Fruit fly (Drosophila melanogaster): ENCODE data around the gene rept.

rept gene

DNA sequence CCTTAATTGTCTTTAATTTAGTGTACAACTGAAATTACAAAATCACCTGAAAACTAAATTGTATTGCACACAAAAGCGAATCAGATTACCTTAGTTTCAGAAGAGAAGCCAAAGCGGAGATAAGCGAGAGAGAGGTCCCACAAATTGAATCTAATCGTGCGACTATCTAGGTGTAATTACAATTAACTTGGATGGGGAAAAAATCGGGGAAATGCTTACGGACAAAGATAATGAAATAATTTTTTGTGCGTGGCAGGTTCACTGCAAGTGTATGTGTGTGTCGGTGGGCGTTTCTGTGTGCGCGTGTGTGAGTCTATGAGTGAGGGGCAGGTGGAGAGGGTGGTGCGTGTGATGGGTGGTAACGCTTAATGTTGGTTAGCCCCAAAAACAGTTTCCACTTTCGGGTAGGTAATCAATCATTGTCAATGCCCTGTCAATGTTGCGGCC is 26.7 kb upstream of the rept start:
- no peak for TF ChIP-seq Mnt (GFP tag; optimal IDR thresholded peaks at IDR 0.05)
- no peak for TF ChIP-seq cnc (optimal IDR thresholded peaks at IDR 0.05)
- no peak for TF ChIP-seq CG12768 (GFP tag; optimal IDR thresholded peaks at IDR 0.05)
- TF ChIP-seq CG7101 (tag; optimal IDR thresholded peaks at IDR 0.05): no peak
- no peak for TF ChIP-seq ovo (GFP tag; optimal IDR thresholded peaks at IDR 0.05)
- TF ChIP-seq Crg-1 (GFP tag; optimal IDR thresholded peaks at IDR 0.05): no peak
- TF ChIP-seq CG33017 (tag; optimal IDR thresholded peaks at IDR 0.05): no peak
- TF ChIP-seq CG5204 (GFP tag; optimal IDR thresholded peaks at IDR 0.05): no peak
- no peak for TF ChIP-seq CG1620 (GFP tag; optimal IDR thresholded peaks at IDR 0.05)

DNA sequence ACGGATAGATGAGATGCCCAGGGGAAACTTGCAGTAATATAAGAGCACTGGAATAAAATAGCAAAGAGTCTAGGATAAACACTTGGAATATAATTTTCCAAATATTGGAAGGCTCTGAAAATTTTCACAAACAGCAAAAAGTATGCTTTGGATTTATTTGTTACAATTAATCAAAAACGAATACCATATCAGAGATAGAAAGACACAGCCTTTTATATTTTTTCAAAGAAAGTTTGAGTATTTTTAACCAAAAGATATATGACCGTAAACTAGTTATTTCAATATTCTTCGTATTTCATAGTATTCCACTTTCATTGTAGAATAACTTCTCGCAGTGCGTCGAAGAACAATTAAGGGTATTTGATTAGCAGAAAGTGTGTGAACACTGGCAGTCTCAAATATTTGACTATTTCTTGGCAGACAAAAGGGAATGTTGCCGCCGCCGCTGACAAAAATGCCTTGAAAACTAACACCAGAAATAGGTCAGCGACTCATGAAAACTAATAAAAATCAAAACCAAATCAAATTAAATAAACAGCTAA is 26.2 kb upstream of the rept start:
- TF ChIP-seq kay (GFP tag; ENCODE audit: borderline replicate concordance) (peak; percentile 12), Hr96 (GFP tag; optimal IDR thresholded peaks at IDR 0.05) (no peak)

DNA sequence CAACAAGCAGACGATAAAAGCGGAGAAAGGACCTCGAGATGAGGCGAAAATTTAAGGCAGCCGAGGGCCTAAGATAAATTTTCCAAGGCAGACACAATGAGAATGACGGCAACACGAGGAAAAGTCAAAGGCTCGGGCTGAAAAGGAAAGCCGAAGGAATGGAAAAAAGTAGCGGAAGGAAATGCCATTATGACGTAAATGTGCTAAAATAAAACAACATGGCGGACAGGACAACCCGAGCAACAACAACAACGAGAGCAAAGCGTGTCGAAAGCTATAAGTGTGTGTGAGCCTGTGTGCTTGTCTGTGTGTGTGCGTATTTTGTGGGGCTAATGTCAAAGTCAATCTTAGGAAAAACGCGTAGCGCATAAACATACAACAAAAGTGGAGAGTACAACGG is 25.6 kb upstream of the rept start:
- no peak for TF ChIP-seq CG5204 (GFP tag; optimal IDR thresholded peaks at IDR 0.05)

DNA sequence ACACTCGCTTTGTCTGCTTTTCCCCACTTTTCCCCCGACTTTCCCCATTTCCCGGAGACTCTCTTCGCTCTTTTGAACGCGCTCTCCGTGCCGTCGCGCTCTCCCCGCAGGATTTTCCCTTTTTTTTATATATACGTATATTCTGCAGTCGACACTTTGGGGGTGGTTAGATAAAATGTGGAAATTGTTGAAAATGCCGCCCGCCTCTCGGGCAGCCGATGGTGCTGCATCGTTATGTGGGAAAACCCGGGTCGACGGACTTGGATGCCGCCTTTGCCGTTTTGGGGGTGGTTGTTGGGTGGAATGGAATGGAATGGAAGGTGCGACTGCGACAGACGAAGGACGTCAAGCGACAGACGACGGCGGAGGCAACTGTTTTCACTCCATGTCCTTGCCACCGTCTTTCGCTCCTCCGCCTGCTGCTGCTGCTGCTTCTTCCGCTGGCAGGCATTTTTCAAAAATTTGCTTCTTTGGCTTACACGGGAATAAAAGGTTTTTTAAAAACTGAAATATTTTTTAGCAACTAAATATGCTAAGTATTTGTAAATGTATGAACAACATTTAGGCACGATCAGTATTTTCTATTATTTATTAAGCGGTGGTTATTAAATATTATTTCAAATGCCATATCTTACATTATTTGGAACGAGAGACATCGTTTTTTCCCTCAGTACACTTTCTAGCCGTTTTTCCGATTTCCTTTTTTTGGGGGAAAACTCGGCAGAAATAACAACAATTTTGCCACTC is 24.2 kb upstream of the rept start:
- TF ChIP-seq tj (GFP tag; optimal IDR thresholded peaks at IDR 0.05): no peak
- TF ChIP-seq pad (GFP tag; optimal IDR thresholded peaks at IDR 0.05): peak; percentile 21

DNA sequence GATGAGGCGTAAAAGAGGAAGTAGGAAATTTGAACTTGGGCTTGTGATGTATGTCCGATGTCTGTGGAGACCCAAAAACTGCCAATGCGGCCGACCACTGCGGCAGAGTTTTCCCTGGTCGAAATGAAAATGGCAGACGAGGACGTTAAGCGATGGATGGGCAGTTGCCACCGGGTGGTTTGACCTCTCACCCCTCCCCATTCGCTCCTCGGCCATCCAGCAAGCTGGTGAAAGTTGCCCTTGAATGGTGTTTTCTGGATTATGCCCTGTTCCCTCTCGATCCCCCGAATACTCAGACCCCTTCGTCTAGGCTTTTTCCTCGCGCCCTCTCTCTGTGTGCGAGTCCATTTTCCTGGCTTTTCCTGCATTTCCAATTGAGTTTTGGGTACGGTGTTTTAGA is 23.5 kb upstream of the rept start:
- TF ChIP-seq pad (GFP tag; optimal IDR thresholded peaks at IDR 0.05) (no peak), tj (GFP tag; optimal IDR thresholded peaks at IDR 0.05) (no peak), CG5204 (GFP tag; optimal IDR thresholded peaks at IDR 0.05) (no peak), CG14711 (tag; optimal IDR thresholded peaks at IDR 0.05) (no peak), kay (GFP tag; ENCODE audit: borderline replicate concordance) (no peak), CG7045 (GFP tag; optimal IDR thresholded peaks at IDR 0.05) (no peak), CG12768 (GFP tag; optimal IDR thresholded peaks at IDR 0.05) (no peak), CG7101 (tag; optimal IDR thresholded peaks at IDR 0.05) (no peak), toe (GFP tag; optimal IDR thresholded peaks at IDR 0.05) (no peak), Clk (GFP tag; optimal IDR thresholded peaks at IDR 0.05) (no peak), Crg-1 (GFP tag; optimal IDR thresholded peaks at IDR 0.05) (no peak), CG1620 (GFP tag; optimal IDR thresholded peaks at IDR 0.05) (no peak), Mnt (GFP tag; optimal IDR thresholded peaks at IDR 0.05) (no peak), bab1 (GFP tag; optimal IDR thresholded peaks at IDR 0.05) (no peak), CG33017 (tag; optimal IDR thresholded peaks at IDR 0.05) (no peak), Hr96 (GFP tag; optimal IDR thresholded peaks at IDR 0.05) (no peak), ovo (GFP tag; optimal IDR thresholded peaks at IDR 0.05) (no peak), cnc (optimal IDR thresholded peaks at IDR 0.05) (no peak), CG11617 (GFP tag; optimal IDR thresholded peaks at IDR 0.05) (no peak), cic (GFP tag; optimal IDR thresholded peaks at IDR 0.05) (no peak)

DNA sequence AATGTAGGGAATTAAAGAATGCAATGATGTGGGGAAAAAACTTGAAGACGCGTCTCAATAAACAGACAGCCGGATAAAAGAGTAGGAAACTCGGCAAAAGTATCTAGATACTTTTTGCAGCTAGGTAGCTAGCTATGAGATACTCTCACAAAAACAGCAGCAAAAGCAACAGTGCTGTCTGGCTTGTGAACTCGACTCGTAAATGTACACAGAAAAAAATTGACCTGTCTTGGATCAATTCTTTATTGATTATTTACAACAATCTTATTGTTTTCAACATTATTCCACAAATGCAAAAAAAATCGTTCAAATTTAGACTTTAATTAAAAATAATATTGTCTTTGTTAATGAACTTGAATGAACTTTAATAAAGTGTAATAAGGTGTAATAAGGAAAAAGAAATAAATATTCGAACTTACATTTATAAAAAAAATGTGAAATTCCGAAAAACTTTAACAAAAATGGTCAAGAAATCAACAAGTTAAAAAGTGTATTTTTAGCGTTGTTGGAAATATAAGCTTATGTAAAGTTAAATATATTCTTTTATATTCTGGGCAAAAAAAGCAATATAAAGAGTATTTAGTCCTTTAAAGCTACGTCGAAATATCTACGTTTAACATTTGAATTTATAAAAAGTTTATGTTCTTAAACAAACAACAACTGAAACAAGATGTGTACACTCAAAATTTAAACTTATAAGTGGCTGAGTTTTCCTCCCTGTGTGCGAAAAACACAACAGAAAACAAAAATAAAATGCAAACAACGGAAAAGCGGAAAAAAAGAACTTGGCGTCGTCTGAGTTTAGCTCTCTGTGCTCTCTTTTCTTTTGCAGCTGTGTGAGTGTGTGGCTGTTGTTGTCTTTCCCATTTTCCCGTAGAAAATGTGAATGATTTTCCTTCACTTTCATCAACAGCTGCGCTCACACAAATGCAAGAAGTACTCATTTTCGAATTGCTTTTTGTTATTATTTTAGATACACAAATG is 21.1 kb upstream of the rept start:
- no peak for TF ChIP-seq cnc (optimal IDR thresholded peaks at IDR 0.05)
- no peak for TF ChIP-seq bab1 (GFP tag; optimal IDR thresholded peaks at IDR 0.05)
- TF ChIP-seq CG14711 (tag; optimal IDR thresholded peaks at IDR 0.05): no peak
- no peak for TF ChIP-seq Crg-1 (GFP tag; optimal IDR thresholded peaks at IDR 0.05)
- TF ChIP-seq CG1620 (GFP tag; optimal IDR thresholded peaks at IDR 0.05): no peak
- TF ChIP-seq Hr96 (GFP tag; optimal IDR thresholded peaks at IDR 0.05): no peak
- no peak for TF ChIP-seq Clk (GFP tag; optimal IDR thresholded peaks at IDR 0.05)
- TF ChIP-seq CG11617 (GFP tag; optimal IDR thresholded peaks at IDR 0.05): no peak
- TF ChIP-seq pad (GFP tag; optimal IDR thresholded peaks at IDR 0.05): no peak
- TF ChIP-seq Mnt (GFP tag; optimal IDR thresholded peaks at IDR 0.05): no peak
- TF ChIP-seq ovo (GFP tag; optimal IDR thresholded peaks at IDR 0.05): no peak

Measured in whole organism, adult.